Fruit fly (Drosophila melanogaster) whole organism: ENCODE data around the gene ZnT77C.

Experiments used
- CG8478 ChIP-seq: fragments of >200 bp; optimal IDR thresholded peaks from 2 replicates; lab custom pipeline; 2018; ENCODE audit warnings: inconsistent platforms
- psq ChIP-seq: fragments of >200 bp; optimal IDR thresholded peaks from 2 replicates; lab custom pipeline; 2017

DNA sequence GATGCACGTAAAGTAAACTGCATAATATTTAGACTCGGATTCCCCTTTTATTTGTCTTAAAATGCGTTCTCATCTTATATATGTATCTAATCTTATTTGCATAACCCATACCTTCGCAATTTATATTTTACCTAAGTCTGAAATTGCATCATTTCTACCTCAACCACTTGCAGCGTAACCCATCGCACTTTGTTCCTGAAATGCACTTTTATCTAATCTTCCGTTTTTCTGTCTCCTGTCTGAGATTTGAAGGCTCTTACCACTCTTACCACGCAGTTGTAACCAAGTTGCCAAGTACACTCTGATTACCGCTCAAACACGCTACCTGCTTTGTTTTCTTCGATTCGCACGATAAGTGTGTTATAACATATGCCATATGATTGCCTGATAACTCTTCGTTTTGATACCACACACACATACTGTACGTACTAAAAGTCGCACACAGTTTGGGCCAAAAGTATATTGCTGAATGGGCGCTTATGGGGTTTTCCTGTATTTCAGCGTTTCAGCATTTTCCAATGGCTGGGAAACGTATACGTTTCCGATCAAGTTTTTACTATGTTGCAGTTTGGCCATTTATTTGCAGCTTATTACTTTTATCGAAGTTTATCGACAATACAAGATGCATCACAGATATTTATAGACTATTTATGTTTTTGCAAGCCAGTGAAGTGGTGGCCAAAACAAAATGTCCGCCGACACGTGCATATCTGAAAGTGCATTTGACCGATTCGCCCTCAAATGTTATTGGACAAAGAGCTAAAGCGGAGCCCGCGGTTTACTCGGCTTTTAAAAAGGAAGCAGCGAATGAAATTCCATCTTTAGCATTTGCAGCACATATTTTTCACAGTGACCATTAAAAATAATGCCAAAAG, 44.6 kb upstream of the ZnT77C start:
- TF ChIP-seq CG8478 (lab: Kevin White, UChicago) (no peak), psq (lab: Kevin White, UChicago) (no peak)
